Worm (Caenorhabditis elegans): ENCODE data around the gene R07B7.2.

ce11 chrV:12063036-12063435, 3.5 kb upstream of the R07B7.2 start, which contains the start of gene clh-6:
- TF ChIP-seq nhr-28 (tag; optimal IDR thresholded peaks at IDR 0.05), result no peak
- no peak for TF ChIP-seq fos-1 (tag; optimal IDR thresholded peaks at IDR 0.05)
- TF ChIP-seq mdl-1 (tag; optimal IDR thresholded peaks at IDR 0.05), result no peak
- no peak for TF ChIP-seq elt-1 (tag; optimal IDR thresholded peaks at IDR 0.05)
- TF ChIP-seq ZK546.5 (tag; optimal IDR thresholded peaks at IDR 0.05), result no peak
- TF ChIP-seq elt-3 (tag; optimal IDR thresholded peaks at IDR 0.05), result no peak
- no peak for TF ChIP-seq ceh-82 (tag; optimal IDR thresholded peaks at IDR 0.05)
- no peak for TF ChIP-seq ztf-4 (tag; optimal IDR thresholded peaks at IDR 0.05)
- TF ChIP-seq fkh-2 (tag; optimal IDR thresholded peaks at IDR 0.05), result no peak

Data from whole organism, L3 larva.